Worm (Caenorhabditis elegans) whole organism, mixed stage, embryonic: ENCODE measurements around the gene srw-107.

Source experiments
- elt-1 ChIP-seq: sonication (generic microtip); optimal IDR thresholded peaks from 2 replicates; lab custom pipeline; 2017; ENCODE audit warnings: missing genetic modification characterization, mild to moderate bottlenecking, missing compliant biosample characterization, antibody characterized with exemption, moderate library complexity, borderline replicate concordance; ENCODE audit not compliant: insufficient read depth
- elt-3 ChIP-seq: fragments of 150-350 bp; optimal IDR thresholded peaks from 2 replicates; lab custom pipeline; 2014; ENCODE audit warnings: missing biosample characterization, missing genetic modification characterization
- lin-13 ChIP-seq: fragments of 150-350 bp; optimal IDR thresholded peaks from 2 replicates; lab custom pipeline; 2014; ENCODE audit warnings: missing biosample characterization, missing genetic modification characterization
- lsy-2 ChIP-seq: fragments of 150-350 bp; optimal IDR thresholded peaks from 2 replicates; lab custom pipeline; 2014; ENCODE audit warnings: missing biosample characterization, missing genetic modification characterization
- nhr-237 ChIP-seq: fragments of 150-350 bp; optimal IDR thresholded peaks from 2 replicates; lab custom pipeline; 2014; ENCODE audit warnings: missing biosample characterization, missing genetic modification characterization
- snpc-4 ChIP-seq: fragments of 150-350 bp; optimal IDR thresholded peaks from 2 replicates; lab custom pipeline; 2014; ENCODE audit warnings: missing biosample characterization, missing genetic modification characterization
- unc-120 ChIP-seq: sonication (generic microtip); optimal IDR thresholded peaks from 2 replicates; lab custom pipeline; 2017; ENCODE audit warnings: missing genetic modification characterization, missing compliant biosample characterization; ENCODE audit not compliant: poor library complexity, severe bottlenecking
- unc-39 ChIP-seq: fragments of 150-350 bp; optimal IDR thresholded peaks from 2 replicates; lab custom pipeline; 2014; ENCODE audit warnings: missing biosample characterization, missing genetic modification characterization
- unc-62 ChIP-seq: fragments of 150-350 bp; optimal IDR thresholded peaks from 2 replicates; lab custom pipeline; 2014; ENCODE audit warnings: missing biosample characterization, missing genetic modification reagents, missing genetic modification characterization
- ztf-11 ChIP-seq: fragments of 150-350 bp; optimal IDR thresholded peaks from 2 replicates; lab custom pipeline; 2014; ENCODE audit warnings: missing biosample characterization, missing genetic modification characterization

DNA sequence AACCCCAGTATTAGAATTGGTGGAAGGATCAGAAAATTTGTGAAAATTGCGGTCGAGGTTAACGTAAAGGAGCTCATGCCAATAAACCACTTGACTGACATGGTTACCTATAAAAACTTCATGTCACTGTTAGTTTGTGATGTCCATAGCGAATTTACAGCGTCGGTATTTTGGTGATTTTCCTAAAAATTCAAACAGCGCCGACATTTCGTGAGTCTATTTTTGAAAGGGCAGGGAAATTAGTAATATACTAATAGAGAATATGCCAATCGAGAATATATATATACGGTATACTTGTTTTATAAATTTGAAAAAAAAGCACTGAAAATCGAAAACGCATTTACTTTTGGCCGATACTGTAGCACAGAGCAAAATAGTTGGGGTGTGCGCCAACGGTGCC, 34.6 kb upstream of the srw-107 start, which contains the start of gene srx-8:
- TF ChIP-seq unc-120 (tag; lab: Kevin White, UChicago) (no peak), lin-13 (tag; lab: Kevin White, UChicago) (no peak), elt-3 (tag; lab: Kevin White, UChicago) (no peak), snpc-4 (no peak), unc-39 (tag; lab: Kevin White, UChicago) (no peak), elt-1 (tag; lab: Kevin White, UChicago) (no peak), unc-62 (GFP tag; lab: Kevin White, UChicago) (no peak), nhr-237 (tag; lab: Kevin White, UChicago) (no peak), ztf-11 (no peak), lsy-2 (tag; lab: Kevin White, UChicago) (no peak)
